Fruit fly (Drosophila melanogaster) Kc167 (cell line): ENCODE measurements around the gene Gad1.

Source experiments
- Sin3A ChIP-seq: fragments of >200 bp; optimal IDR thresholded peaks from 2 replicates; lab custom pipeline; 2018; ENCODE audit warnings: missing external identifiers
- h ChIP-seq: fragments of >200 bp; optimal IDR thresholded peaks from 3 replicates; lab custom pipeline; 2018; ENCODE audit warnings: missing external identifiers
- ttk ChIP-seq: sonication (Bioruptor generic); optimal IDR thresholded peaks from 2 replicates; lab custom pipeline; 2017; ENCODE audit warnings: missing external identifiers

DNA sequence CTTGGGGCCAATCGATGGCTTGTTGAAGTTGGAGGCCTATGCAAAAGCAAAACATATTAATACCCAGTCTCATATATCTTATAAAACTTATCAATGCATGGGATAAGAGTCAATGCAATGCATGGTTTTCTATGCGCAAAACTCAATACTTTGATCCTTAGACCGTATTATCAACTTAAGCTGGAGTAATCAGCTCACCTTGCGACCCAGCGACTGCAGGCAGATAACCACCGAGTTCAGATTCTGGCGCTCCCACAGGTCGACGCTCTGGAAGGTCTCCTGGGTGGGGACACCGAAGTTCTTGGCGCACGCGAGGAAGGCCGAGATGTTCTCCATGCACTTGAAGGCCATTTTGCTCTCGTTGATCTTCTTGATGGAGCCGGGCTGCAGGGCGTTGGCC, 26.6 kb upstream of the Gad1 start:
- TF ChIP-seq Sin3A (no peak), h (no peak), ttk (lab: Kevin White, UChicago) (no peak)
